Worm (Caenorhabditis elegans): ENCODE results near the gene pqn-82.

- TF ChIP-seq pqm-1 (tag; optimal IDR thresholded peaks at IDR 0.05) (no peak), lin-39 (tag; optimal IDR thresholded peaks at IDR 0.05) (no peak), pha-4 (tag; optimal IDR thresholded peaks at IDR 0.05) (no peak), nhr-11 (tag; optimal IDR thresholded peaks at IDR 0.05) (no peak), nhr-237 (tag; optimal IDR thresholded peaks at IDR 0.05) (no peak), nhr-28 (tag; optimal IDR thresholded peaks at IDR 0.05) (no peak), ama-1 (optimal IDR thresholded peaks at IDR 0.05) (no peak), ztf-4 (tag; optimal IDR thresholded peaks at IDR 0.05) (no peak), aly-2 (tag; optimal IDR thresholded peaks at IDR 0.05) (no peak), skn-1 (tag; optimal IDR thresholded peaks at IDR 0.05) (no peak), fos-1 (tag; optimal IDR thresholded peaks at IDR 0.05) (no peak), nhr-77 (tag; optimal IDR thresholded peaks at IDR 0.05) (no peak), nhr-12 (tag; optimal IDR thresholded peaks at IDR 0.05) (no peak), unc-39 (tag; optimal IDR thresholded peaks at IDR 0.05) (no peak)
Measured at ce11 chrIII:1860129-1860528, 11.3 kb downstream of the pqn-82 start, which contains the start of gene ttc-7.

All from whole organism, L3 larva.